Worm (Caenorhabditis elegans): ENCODE measurements around the gene T14G8.3.

Gene T14G8.3

DNA sequence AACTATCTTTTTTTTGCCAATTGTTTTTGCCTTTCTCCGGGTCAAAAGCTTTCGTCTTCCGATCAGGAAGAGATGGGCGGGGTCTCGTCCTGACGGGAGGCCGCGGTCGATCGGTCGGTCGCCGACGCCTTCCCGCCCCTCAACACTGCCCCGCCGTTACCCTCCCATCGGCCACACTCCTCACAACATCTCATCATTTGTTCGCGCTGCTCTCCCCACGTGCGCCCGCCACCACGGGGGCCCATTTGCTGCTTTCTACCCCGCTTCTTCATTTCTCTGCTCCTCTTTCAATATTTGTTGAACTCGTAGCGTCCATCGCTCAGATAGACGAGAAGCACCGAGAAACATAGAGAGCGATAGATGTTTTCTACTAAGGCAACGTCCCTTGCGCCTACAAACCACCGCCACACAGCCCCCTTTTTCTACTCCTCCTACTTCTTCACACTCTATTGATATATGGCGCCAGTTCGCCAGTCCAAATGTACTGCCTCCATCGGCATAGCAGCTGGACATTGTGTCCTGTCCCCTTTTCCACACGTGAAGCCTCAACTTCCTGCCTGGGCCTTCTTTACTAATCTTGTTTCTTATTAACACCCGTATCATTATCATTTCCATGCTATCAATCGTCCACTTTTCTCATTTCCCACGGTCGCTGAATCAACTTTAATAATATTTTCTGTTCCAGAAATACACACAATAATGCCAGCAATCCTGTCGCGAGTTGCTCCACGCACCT lies 15.9 kb downstream of the T14G8.3 start, which contains the start of gene bcat-1:
bcat-1 (plus strand) TSS at position 686 of the 736 bp plus-strand sequence.
- TF ChIP-seq unc-62 (GFP tag; optimal IDR thresholded peaks at IDR 0.05) (no peak), peb-1 (tag; optimal IDR thresholded peaks at IDR 0.05) (no peak), ZK546.5 (tag; optimal IDR thresholded peaks at IDR 0.05) (no peak), ztf-1 (GFP tag; conservative IDR thresholded peaks at IDR 0.05) (0 out of 2 replicates have a peak, but pooled peaks have one; percentile 53), alr-1 (tag; optimal IDR thresholded peaks at IDR 0.05) (no peak), unc-55 (GFP tag; optimal IDR thresholded peaks at IDR 0.05) (peak; percentile 40), R02D3.7 (tag; optimal IDR thresholded peaks at IDR 0.05) (no peak), nhr-129 (tag; optimal IDR thresholded peaks at IDR 0.05) (peak; percentile 76), gmeb-1 (tag; optimal IDR thresholded peaks at IDR 0.05) (no peak), nhr-25 (tag; optimal IDR thresholded peaks at IDR 0.05) (no peak), ama-1 (optimal IDR thresholded peaks at IDR 0.05) (peak; percentile 30), mab-5 (tag; optimal IDR thresholded peaks at IDR 0.05) (peak; percentile 24), sma-9 (GFP tag; optimal IDR thresholded peaks at IDR 0.05) (peak; percentile 85), sma-9 (tag; optimal IDR thresholded peaks at IDR 0.05) (no peak), C34F6.9 (tag; optimal IDR thresholded peaks at IDR 0.05) (peak; percentile 45), Y55F3AM.14 (GFP tag; optimal IDR thresholded peaks at IDR 0.05) (peak; percentile 37), ceh-16 (tag; optimal IDR thresholded peaks at IDR 0.05) (no peak), elt-1 (tag; optimal IDR thresholded peaks at IDR 0.05) (no peak), lin-11 (tag; optimal IDR thresholded peaks at IDR 0.05) (peak; percentile 52), nhr-11 (tag; optimal IDR thresholded peaks at IDR 0.05) (no peak), crh-2 (tag; optimal IDR thresholded peaks at IDR 0.05) (peak; percentile 40), nhr-12 (tag; optimal IDR thresholded peaks at IDR 0.05) (no peak), lsy-2 (tag; optimal IDR thresholded peaks at IDR 0.05) (peak in 1 of 2 experiments; percentile 57), nhr-23 (tag; optimal IDR thresholded peaks at IDR 0.05) (no peak), unc-39 (tag; optimal IDR thresholded peaks at IDR 0.05) (no peak), egl-27 (tag; optimal IDR thresholded peaks at IDR 0.05) (peak; percentile 34), sma-3 (GFP tag; optimal IDR thresholded peaks at IDR 0.05) (peak; percentile 21), nhr-77 (tag; optimal IDR thresholded peaks at IDR 0.05) (no peak), F13H6.1 (tag; optimal IDR thresholded peaks at IDR 0.05) (peak; percentile 86), zag-1 (tag; optimal IDR thresholded peaks at IDR 0.05) (no peak), nhr-237 (tag; optimal IDR thresholded peaks at IDR 0.05) (no peak), mdl-1 (tag; optimal IDR thresholded peaks at IDR 0.05) (peak; percentile 93), skn-1 (tag; optimal IDR thresholded peaks at IDR 0.05) (no peak), fos-1 (tag; optimal IDR thresholded peaks at IDR 0.05) (no peak), aly-2 (tag; optimal IDR thresholded peaks at IDR 0.05) (no peak), mbf-1 (tag; optimal IDR thresholded peaks at IDR 0.05) (no peak)

DNA sequence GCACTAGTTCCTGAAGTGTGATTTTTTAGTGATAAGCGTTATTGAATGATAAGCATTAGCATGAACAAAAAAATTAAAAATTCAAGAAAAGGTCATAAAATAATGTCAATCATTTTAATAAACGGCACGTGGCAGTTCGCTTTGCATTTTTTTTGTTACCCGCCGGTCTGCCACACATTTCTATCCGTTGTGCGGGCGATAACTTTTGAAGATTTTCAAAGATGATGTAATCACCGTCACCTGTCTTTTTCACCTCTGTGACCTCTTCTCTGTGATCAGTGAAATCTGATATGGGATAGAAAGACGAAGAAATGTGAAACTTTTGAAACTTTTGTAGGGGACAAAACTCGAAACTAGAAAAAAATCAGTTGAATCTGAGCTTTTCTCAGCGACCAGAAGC lies 16.9 kb downstream of the T14G8.3 start:
- TF ChIP-seq mdl-1 (tag; optimal IDR thresholded peaks at IDR 0.05) (peak; percentile 30 to 52), elt-3 (tag; optimal IDR thresholded peaks at IDR 0.05) (no peak), sma-9 (GFP tag; optimal IDR thresholded peaks at IDR 0.05) (peak; percentile 84), sma-9 (tag; optimal IDR thresholded peaks at IDR 0.05) (no peak), lsy-2 (tag; optimal IDR thresholded peaks at IDR 0.05) (peak in 1 of 2 experiments; percentile 51), ztf-11 (tag; optimal IDR thresholded peaks at IDR 0.05) (no peak), unc-62 (GFP tag; optimal IDR thresholded peaks at IDR 0.05) (no peak), dmd-4 (tag; optimal IDR thresholded peaks at IDR 0.05) (no peak), C34F6.9 (tag; optimal IDR thresholded peaks at IDR 0.05) (no peak), zag-1 (tag; optimal IDR thresholded peaks at IDR 0.05) (no peak), ceh-82 (tag; optimal IDR thresholded peaks at IDR 0.05) (no peak), F13H6.1 (tag; optimal IDR thresholded peaks at IDR 0.05) (peak; percentile 71), lin-13 (GFP tag; optimal IDR thresholded peaks at IDR 0.05) (no peak), egl-27 (tag; optimal IDR thresholded peaks at IDR 0.05) (no peak), mab-5 (tag; optimal IDR thresholded peaks at IDR 0.05) (no peak), fos-1 (tag; optimal IDR thresholded peaks at IDR 0.05) (no peak), nhr-21 (tag; optimal IDR thresholded peaks at IDR 0.05) (peak; percentile 12), Y55F3AM.14 (GFP tag; optimal IDR thresholded peaks at IDR 0.05) (no peak), sma-3 (GFP tag; optimal IDR thresholded peaks at IDR 0.05) (no peak), nhr-6 (tag; optimal IDR thresholded peaks at IDR 0.05) (no peak), gmeb-1 (tag; optimal IDR thresholded peaks at IDR 0.05) (no peak), elt-1 (tag; optimal IDR thresholded peaks at IDR 0.05) (no peak), nhr-237 (tag; optimal IDR thresholded peaks at IDR 0.05) (no peak), skn-1 (tag; optimal IDR thresholded peaks at IDR 0.05) (no peak), crh-2 (tag; optimal IDR thresholded peaks at IDR 0.05) (peak; percentile 64), lin-11 (tag; optimal IDR thresholded peaks at IDR 0.05) (no peak), unc-55 (GFP tag; optimal IDR thresholded peaks at IDR 0.05) (no peak), ztf-4 (tag; optimal IDR thresholded peaks at IDR 0.05) (peak; percentile 39), snpc-4 (tag; optimal IDR thresholded peaks at IDR 0.05) (no peak), aly-2 (tag; optimal IDR thresholded peaks at IDR 0.05) (no peak), mbf-1 (tag; optimal IDR thresholded peaks at IDR 0.05) (no peak), nhr-25 (tag; optimal IDR thresholded peaks at IDR 0.05) (peak; percentile 27), nhr-77 (tag; optimal IDR thresholded peaks at IDR 0.05) (no peak), peb-1 (tag; optimal IDR thresholded peaks at IDR 0.05) (no peak), ZK546.5 (tag; optimal IDR thresholded peaks at IDR 0.05) (no peak), nhr-129 (tag; optimal IDR thresholded peaks at IDR 0.05) (peak; percentile 98), alr-1 (tag; optimal IDR thresholded peaks at IDR 0.05) (no peak), lin-39 (tag; optimal IDR thresholded peaks at IDR 0.05) (no peak), nhr-23 (tag; optimal IDR thresholded peaks at IDR 0.05) (no peak)

Data from whole organism, L2 larva.